Worm (Caenorhabditis elegans): ENCODE measurements around the gene acr-10.

The acr-10 gene

DNA sequence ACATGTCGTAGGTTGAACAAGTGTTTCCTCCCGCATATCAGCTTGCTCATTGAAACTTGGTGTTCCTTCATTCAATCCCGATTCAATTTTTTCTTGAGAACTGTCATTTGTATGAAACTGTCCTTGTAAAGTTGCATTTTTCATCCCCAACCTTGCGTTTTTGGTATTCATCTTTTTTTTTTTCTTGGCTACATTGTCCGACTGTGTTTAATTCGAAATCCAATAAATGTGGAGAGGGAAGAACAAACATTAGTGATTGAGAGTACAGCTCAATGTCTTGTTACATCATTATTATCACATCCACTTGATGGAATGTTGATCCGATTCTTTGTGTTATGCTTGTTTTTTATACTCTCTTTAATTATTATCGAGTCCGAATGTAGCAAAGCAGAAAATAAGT, at the start of gene acr-10:
acr-10 (plus strand) TSS at position 301 of the 400 bp plus-strand sequence.
- TF ChIP-seq ceh-82 (tag; optimal IDR thresholded peaks at IDR 0.05) (no peak), zag-1 (tag; optimal IDR thresholded peaks at IDR 0.05) (no peak), jun-1 (tag; optimal IDR thresholded peaks at IDR 0.05) (no peak), ZK546.5 (tag; optimal IDR thresholded peaks at IDR 0.05) (no peak), elt-3 (tag; optimal IDR thresholded peaks at IDR 0.05) (no peak)

- TF ChIP-seq snpc-4 (tag; optimal IDR thresholded peaks at IDR 0.05) (no peak), ceh-28 (tag; optimal IDR thresholded peaks at IDR 0.05) (no peak), nhr-77 (tag; optimal IDR thresholded peaks at IDR 0.05) (no peak), ztf-11 (tag; optimal IDR thresholded peaks at IDR 0.05) (no peak), ceh-9 (tag; optimal IDR thresholded peaks at IDR 0.05) (no peak), aly-2 (tag; optimal IDR thresholded peaks at IDR 0.05) (no peak), elt-2 (tag; optimal IDR thresholded peaks at IDR 0.05) (no peak), pha-4 (tag; optimal IDR thresholded peaks at IDR 0.05) (no peak), fos-1 (tag; optimal IDR thresholded peaks at IDR 0.05) (no peak), unc-39 (tag; optimal IDR thresholded peaks at IDR 0.05) (no peak), R02D3.7 (tag; optimal IDR thresholded peaks at IDR 0.05) (no peak), lsy-12 (tag; optimal IDR thresholded peaks at IDR 0.05) (no peak), ceh-16 (tag; optimal IDR thresholded peaks at IDR 0.05) (no peak)
These were observed 48.5 kb upstream of the acr-10 start, which contains the start of gene C16B8.4 for ce11 chrX:3973534-3973933. TSS of gene C16B8.4 (minus strand) at chrX:3973634.

DNA sequence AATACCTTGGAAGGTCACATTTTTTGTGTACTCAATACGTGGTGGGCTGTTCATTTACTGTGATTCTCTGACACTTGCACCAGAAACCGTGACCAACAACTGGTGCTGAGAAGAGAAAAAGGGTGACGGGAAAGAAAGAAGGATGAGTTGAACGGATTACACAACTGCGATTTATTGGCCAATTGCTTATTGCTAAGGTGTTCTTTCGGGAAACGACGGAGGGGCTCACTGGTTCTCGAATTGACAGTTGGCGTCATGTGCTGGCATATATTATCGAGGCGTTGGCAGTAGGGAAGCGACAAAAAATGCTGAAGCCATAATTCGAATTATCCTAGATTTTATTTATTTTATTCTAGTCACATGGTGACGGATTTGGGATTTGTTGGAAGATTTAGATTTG, 47.9 kb upstream of the acr-10 start:
- TF ChIP-seq nfya-1 (tag; optimal IDR thresholded peaks at IDR 0.05; ENCODE audit: insufficient read depth): peak; percentile 25
- TF ChIP-seq egl-5 (tag; optimal IDR thresholded peaks at IDR 0.05): no peak

DNA sequence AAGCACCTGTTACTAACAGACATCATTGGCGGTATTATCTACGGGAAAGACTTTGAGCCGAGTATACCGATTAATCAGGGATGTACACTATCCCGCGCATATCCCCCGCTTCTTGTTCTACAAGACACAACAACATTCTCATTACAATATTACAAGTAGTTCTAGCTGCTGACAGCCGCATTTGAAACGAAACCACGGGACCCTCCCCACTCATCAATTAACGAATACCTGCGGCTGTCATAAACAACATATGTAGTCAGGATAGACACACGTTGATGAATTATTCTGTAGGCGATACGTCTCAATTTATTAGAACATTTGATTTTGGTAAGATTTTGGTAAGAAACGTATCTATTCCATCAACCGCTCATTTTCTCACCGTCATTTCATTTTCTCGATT, 45.3 kb upstream of the acr-10 start:
- TF ChIP-seq lin-39 (tag; optimal IDR thresholded peaks at IDR 0.05): peak; percentile 8
- no peak for TF ChIP-seq daf-12 (tag; optimal IDR thresholded peaks at IDR 0.05)

ce11 chrX:3977271-3977670, 44.8 kb upstream of the acr-10 start:
- TF ChIP-seq ceh-16 (tag; optimal IDR thresholded peaks at IDR 0.05) (no peak), lin-15B (tag; optimal IDR thresholded peaks at IDR 0.05) (no peak), sea-2 (GFP tag; optimal IDR thresholded peaks at IDR 0.05) (no peak), fos-1 (tag; optimal IDR thresholded peaks at IDR 0.05) (no peak), ztf-4 (tag; optimal IDR thresholded peaks at IDR 0.05) (no peak), skn-1 (tag; optimal IDR thresholded peaks at IDR 0.05) (no peak), nfya-1 (tag; optimal IDR thresholded peaks at IDR 0.05; ENCODE audit: insufficient read depth) (no peak), nhr-77 (tag; optimal IDR thresholded peaks at IDR 0.05) (no peak), nhr-237 (tag; optimal IDR thresholded peaks at IDR 0.05) (no peak), ceh-9 (tag; optimal IDR thresholded peaks at IDR 0.05) (no peak), daf-12 (tag; optimal IDR thresholded peaks at IDR 0.05) (no peak), jun-1 (tag; optimal IDR thresholded peaks at IDR 0.05) (no peak), hmg-11 (tag; optimal IDR thresholded peaks at IDR 0.05) (no peak), lsy-12 (tag; optimal IDR thresholded peaks at IDR 0.05) (no peak), nhr-76 (tag; optimal IDR thresholded peaks at IDR 0.05) (no peak), elt-3 (tag; optimal IDR thresholded peaks at IDR 0.05) (no peak), ceh-28 (tag; optimal IDR thresholded peaks at IDR 0.05) (no peak), ama-1 (optimal IDR thresholded peaks at IDR 0.05) (no peak), pqm-1 (tag; optimal IDR thresholded peaks at IDR 0.05) (no peak)

- TF ChIP-seq zag-1 (tag; optimal IDR thresholded peaks at IDR 0.05) (no peak), mdl-1 (tag; optimal IDR thresholded peaks at IDR 0.05) (no peak), nhr-23 (tag; optimal IDR thresholded peaks at IDR 0.05) (no peak), nhr-77 (tag; optimal IDR thresholded peaks at IDR 0.05) (no peak), ceh-16 (tag; optimal IDR thresholded peaks at IDR 0.05) (no peak), ceh-28 (tag; optimal IDR thresholded peaks at IDR 0.05) (no peak), lsy-12 (tag; optimal IDR thresholded peaks at IDR 0.05) (no peak), sea-2 (GFP tag; optimal IDR thresholded peaks at IDR 0.05) (no peak), elt-1 (tag; optimal IDR thresholded peaks at IDR 0.05) (no peak), unc-62 (GFP tag; optimal IDR thresholded peaks at IDR 0.05) (no peak), nfya-1 (tag; optimal IDR thresholded peaks at IDR 0.05; ENCODE audit: insufficient read depth) (no peak), hmg-11 (tag; optimal IDR thresholded peaks at IDR 0.05) (no peak), egl-27 (tag; optimal IDR thresholded peaks at IDR 0.05) (no peak), fkh-10 (GFP tag; optimal IDR thresholded peaks at IDR 0.05) (no peak), fos-1 (tag; optimal IDR thresholded peaks at IDR 0.05) (no peak), pha-4 (tag; optimal IDR thresholded peaks at IDR 0.05) (no peak), R02D3.7 (tag; optimal IDR thresholded peaks at IDR 0.05) (no peak), pqm-1 (tag; optimal IDR thresholded peaks at IDR 0.05) (no peak)
These were observed 42.9 kb upstream of the acr-10 start for ce11 chrX:3979146-3979545.

Data from whole organism, L3 larva.